Fruit fly (Drosophila melanogaster): ENCODE data around the gene CG9839.

The CG9839 gene

DNA sequence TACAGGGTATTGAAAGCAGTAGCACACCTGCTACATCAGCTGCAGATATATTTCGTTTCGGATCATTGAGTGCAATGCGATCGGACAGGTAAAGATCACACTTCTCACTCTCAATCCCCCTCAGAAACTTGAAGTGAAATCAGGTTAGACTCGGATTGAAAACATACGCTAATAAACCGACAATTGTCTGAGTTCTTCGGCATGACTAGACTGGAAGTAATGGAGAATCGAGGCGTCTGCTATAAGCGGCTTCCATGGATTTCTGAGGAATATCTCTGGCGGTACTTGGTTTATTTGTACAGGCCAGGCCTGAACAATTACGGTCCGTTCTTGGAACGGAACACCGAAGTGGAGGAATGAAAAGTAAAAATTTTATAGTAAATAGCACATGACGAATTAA, 35.4 kb upstream of the CG9839 start:
- TF ChIP-seq CG12605 (GFP tag; IDR thresholded peaks at IDR 0.05), result no peak
- no peak for TF ChIP-seq CG17806 (tag; optimal IDR thresholded peaks at IDR 0.05)
- TF ChIP-seq CG34367 (tag; optimal IDR thresholded peaks at IDR 0.05), result no peak
- no peak for TF ChIP-seq CG9948 (tag; optimal IDR thresholded peaks at IDR 0.05)
- no peak for TF ChIP-seq EcR (GFP tag; optimal IDR thresholded peaks at IDR 0.05)
- no peak for TF ChIP-seq rn (GFP tag; IDR thresholded peaks at IDR 0.05)
- no peak for TF ChIP-seq CG13204 (GFP tag; optimal IDR thresholded peaks at IDR 0.05)
- no peak for TF ChIP-seq CG14655 (GFP tag; optimal IDR thresholded peaks at IDR 0.05)
- no peak for TF ChIP-seq Pif1A (GFP tag; optimal IDR thresholded peaks at IDR 0.05)
- no peak for TF ChIP-seq CG8301 (tag; optimal IDR thresholded peaks at IDR 0.05)
- no peak for TF ChIP-seq CG8159 (tag; optimal IDR thresholded peaks at IDR 0.05)
- TF ChIP-seq CG15710 (tag; optimal IDR thresholded peaks at IDR 0.05), result no peak
- TF ChIP-seq CG32121 (GFP tag; IDR thresholded peaks at IDR 0.05), result no peak
- no peak for TF ChIP-seq D1 (tag; optimal IDR thresholded peaks at IDR 0.05)
- no peak for TF ChIP-seq CG4496 (GFP tag; IDR thresholded peaks at IDR 0.05)
- no peak for TF ChIP-seq Snoo (tag; optimal IDR thresholded peaks at IDR 0.05)
- no peak for TF ChIP-seq Pif1B (GFP tag; optimal IDR thresholded peaks at IDR 0.05)

DNA sequence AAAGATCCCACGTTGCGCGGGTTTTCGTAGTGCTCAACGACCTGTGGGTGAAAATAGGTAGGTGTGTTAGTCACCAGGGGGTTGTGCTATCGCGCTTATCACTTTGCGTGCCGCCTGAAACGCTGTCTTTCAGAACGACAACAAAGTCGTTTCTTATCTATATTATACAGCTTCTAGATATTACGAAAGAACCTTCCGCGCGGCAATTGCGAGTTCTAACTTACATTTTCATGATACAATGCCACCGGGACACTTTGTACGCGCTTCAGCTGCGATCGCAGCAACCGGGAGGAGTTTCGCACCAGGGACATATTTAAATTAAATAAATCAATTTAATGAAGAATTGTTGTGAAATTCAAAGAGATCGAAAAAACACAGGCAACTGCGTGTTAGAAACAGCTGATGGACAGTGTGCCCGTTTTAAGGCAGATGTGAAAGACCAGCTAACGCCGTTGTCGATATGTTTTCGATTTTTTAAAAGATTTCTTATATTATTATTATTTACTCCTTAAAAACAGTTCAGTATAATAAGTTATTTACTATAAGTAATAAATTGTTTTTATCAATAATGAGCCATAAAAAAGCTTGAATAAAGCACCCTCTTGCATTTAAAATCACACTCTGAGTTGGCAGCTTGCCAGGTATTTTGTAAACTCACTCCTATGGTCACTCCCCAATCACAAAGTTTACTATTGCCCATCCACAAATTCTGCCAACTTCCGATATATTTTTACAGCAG, 18.3 kb upstream of the CG9839 start, which contains the start of the genes IscU and CG8379:
IscU (minus strand) TSS at position 417 of the 739 bp plus-strand sequence.
CG8379 (plus strand) TSS at position 651 of the 739 bp plus-strand sequence.
- TF ChIP-seq CG8159 (tag; optimal IDR thresholded peaks at IDR 0.05) (no peak), rn (GFP tag; IDR thresholded peaks at IDR 0.05) (no peak), EcR (GFP tag; optimal IDR thresholded peaks at IDR 0.05) (no peak), CG9948 (tag; optimal IDR thresholded peaks at IDR 0.05) (no peak), CG15710 (tag; optimal IDR thresholded peaks at IDR 0.05) (no peak), CG32121 (GFP tag; IDR thresholded peaks at IDR 0.05) (no peak), CG17806 (tag; optimal IDR thresholded peaks at IDR 0.05) (no peak), CG4496 (GFP tag; IDR thresholded peaks at IDR 0.05) (no peak), CG12605 (GFP tag; IDR thresholded peaks at IDR 0.05) (no peak), CG10348 (GFP tag; IDR thresholded peaks at IDR 0.05) (no peak), CG34367 (tag; optimal IDR thresholded peaks at IDR 0.05) (no peak), fd96Ca (GFP tag; IDR thresholded peaks at IDR 0.05) (no peak), Snoo (tag; optimal IDR thresholded peaks at IDR 0.05) (no peak), CG8301 (tag; optimal IDR thresholded peaks at IDR 0.05) (no peak)

DNA sequence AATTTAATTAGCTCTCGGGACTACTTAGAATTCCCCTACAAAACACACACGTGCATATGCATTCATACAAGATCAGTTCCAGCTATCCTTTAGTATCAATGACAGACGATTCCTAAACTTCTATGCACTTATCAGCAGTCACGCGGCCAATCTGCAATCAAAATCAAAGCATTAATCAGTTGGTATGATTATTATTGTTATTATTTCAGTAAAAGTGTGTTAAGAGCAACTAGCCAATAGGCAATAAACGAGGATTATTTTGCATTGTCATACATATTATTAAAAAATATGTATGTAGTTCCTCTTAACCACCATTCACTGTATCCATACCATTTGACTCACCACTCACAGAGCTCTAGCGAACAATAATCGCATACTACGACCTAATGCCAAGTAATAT, 17.3 kb upstream of the CG9839 start:
- TF ChIP-seq fd96Ca (GFP tag; IDR thresholded peaks at IDR 0.05), result no peak
- no peak for TF ChIP-seq Pif1A (GFP tag; optimal IDR thresholded peaks at IDR 0.05)
- no peak for TF ChIP-seq CG10348 (GFP tag; IDR thresholded peaks at IDR 0.05)
- TF ChIP-seq Ets98B (GFP tag; IDR thresholded peaks at IDR 0.05), result no peak
- no peak for TF ChIP-seq CG15710 (tag; optimal IDR thresholded peaks at IDR 0.05)
- TF ChIP-seq rn (GFP tag; IDR thresholded peaks at IDR 0.05), result no peak
- no peak for TF ChIP-seq CG13204 (GFP tag; optimal IDR thresholded peaks at IDR 0.05)

DNA sequence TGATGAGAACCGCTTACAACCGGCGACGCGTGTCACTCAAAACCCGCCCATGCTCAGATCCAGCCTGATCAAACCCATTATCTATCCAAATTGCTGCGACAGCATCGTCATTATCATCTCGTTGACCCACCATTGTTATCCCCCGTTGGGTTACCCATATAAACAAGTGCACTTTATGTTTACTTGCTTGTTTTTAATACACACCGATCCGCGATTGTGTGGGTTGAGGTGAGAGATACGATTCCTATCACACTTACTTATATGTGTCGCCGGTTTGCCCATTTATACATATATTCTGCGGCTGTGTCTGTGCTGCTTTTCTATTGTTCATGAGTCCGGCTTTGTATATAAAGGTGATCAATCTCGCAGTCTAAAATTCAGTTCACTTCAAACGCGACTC, 16.0 kb upstream of the CG9839 start, which contains the start of gene CG8369:
CG8369 (plus strand) TSS at position 386 of the 400 bp plus-strand sequence.
- TF ChIP-seq EcR (GFP tag; optimal IDR thresholded peaks at IDR 0.05) (peak; percentile 51), CG10348 (GFP tag; IDR thresholded peaks at IDR 0.05) (no peak), Pif1B (GFP tag; optimal IDR thresholded peaks at IDR 0.05) (no peak), CG13204 (GFP tag; optimal IDR thresholded peaks at IDR 0.05) (no peak), CG15710 (tag; optimal IDR thresholded peaks at IDR 0.05) (no peak), CG12605 (GFP tag; IDR thresholded peaks at IDR 0.05) (no peak), CG34367 (tag; optimal IDR thresholded peaks at IDR 0.05) (no peak), D1 (tag; optimal IDR thresholded peaks at IDR 0.05) (no peak), CG17806 (tag; optimal IDR thresholded peaks at IDR 0.05) (no peak)

DNA sequence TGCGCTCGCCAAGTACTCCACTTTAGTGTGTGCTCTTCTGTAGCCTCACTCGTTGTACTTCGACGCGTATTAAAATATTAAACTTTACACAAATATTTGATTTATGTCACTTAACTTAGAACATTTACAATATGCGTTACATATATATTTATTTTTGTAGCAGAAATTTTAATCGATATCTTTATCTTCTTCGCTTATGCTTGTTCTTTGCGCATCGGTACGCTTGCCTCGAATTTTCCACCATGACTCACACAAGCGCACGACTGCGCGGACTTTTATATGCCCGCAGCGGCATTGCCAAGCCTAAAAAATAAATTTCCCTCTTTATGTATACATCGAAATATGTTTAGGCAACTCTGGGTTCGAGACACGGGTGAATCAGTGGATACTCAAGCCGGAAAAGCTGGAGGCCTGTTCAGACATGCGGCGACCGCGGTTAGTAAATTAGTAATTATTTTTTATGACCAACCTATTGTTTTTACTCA, 14.9 kb upstream of the CG9839 start, which contains the start of gene aqz:
aqz (minus strand) TSS at position 255 of the 485 bp plus-strand sequence.
- TF ChIP-seq Pif1A (GFP tag; optimal IDR thresholded peaks at IDR 0.05) (peak; percentile 32), Pif1B (GFP tag; optimal IDR thresholded peaks at IDR 0.05) (peak; percentile 10), EcR (GFP tag; optimal IDR thresholded peaks at IDR 0.05) (peak; percentile 9), CG17806 (tag; optimal IDR thresholded peaks at IDR 0.05) (peak; percentile 2), CG15710 (tag; optimal IDR thresholded peaks at IDR 0.05) (no peak), Ets98B (GFP tag; IDR thresholded peaks at IDR 0.05) (peak; percentile 52; the same call in 1 of the 2 replicates), gl (tag; optimal IDR thresholded peaks at IDR 0.05) (no peak), CG9948 (tag; optimal IDR thresholded peaks at IDR 0.05) (no peak), CG4496 (GFP tag; IDR thresholded peaks at IDR 0.05) (peak; percentile 68), CG8159 (tag; optimal IDR thresholded peaks at IDR 0.05) (no peak), CG10348 (GFP tag; IDR thresholded peaks at IDR 0.05) (no peak), CG12605 (GFP tag; IDR thresholded peaks at IDR 0.05) (peak; percentile 63), D1 (tag; optimal IDR thresholded peaks at IDR 0.05) (peak; percentile 48), CG34367 (tag; optimal IDR thresholded peaks at IDR 0.05) (peak; percentile 36), rn (GFP tag; IDR thresholded peaks at IDR 0.05) (no peak), Snoo (tag; optimal IDR thresholded peaks at IDR 0.05) (peak; percentile 12), CG8301 (tag; optimal IDR thresholded peaks at IDR 0.05) (peak; percentile 2), CG14655 (GFP tag; optimal IDR thresholded peaks at IDR 0.05) (no peak), CG32121 (GFP tag; IDR thresholded peaks at IDR 0.05) (peak; percentile 26; the same call in 1 of the 2 replicates), CG13204 (GFP tag; optimal IDR thresholded peaks at IDR 0.05) (no peak), fd96Ca (GFP tag; IDR thresholded peaks at IDR 0.05) (no peak)

Measured in whole organism, pupa.